Worm (Caenorhabditis elegans) whole organism, L3 larva: ENCODE data around the gene srh-265.
A peak's percentile ranks its signal among the peaks of the same experiment; 100 is the strongest.

Experiments used
- R02D3.7 ChIP-seq: fragments of 150-350 bp; optimal IDR thresholded peaks from 2 replicates; lab custom pipeline; 2014; ENCODE audit warnings: missing biosample characterization, missing genetic modification characterization
- ZK546.5 ChIP-seq: sonication (generic microtip); optimal IDR thresholded peaks from 2 replicates; lab custom pipeline; 2017; ENCODE audit warnings: missing biosample characterization, missing genetic modification characterization
- ama-1 ChIP-seq: fragments of 150-350 bp; optimal IDR thresholded peaks from 2 replicates; lab custom pipeline; 2018
- ceh-28 ChIP-seq: fragments of 150-350 bp; optimal IDR thresholded peaks from 2 replicates; lab custom pipeline; 2014; ENCODE audit warnings: missing biosample characterization, missing genetic modification reagents, missing genetic modification characterization
- daf-12 ChIP-seq: fragments of 150-350 bp; optimal IDR thresholded peaks from 2 replicates; lab custom pipeline; 2014; ENCODE audit warnings: missing biosample characterization, missing genetic modification reagents, missing genetic modification characterization
- egl-27 ChIP-seq: sonication (generic microtip); optimal IDR thresholded peaks from 4 replicates; lab custom pipeline; 2017; ENCODE audit warnings: missing biosample characterization, missing genetic modification reagents, missing genetic modification characterization
- egl-5 ChIP-seq: fragments of 150-350 bp; optimal IDR thresholded peaks from 2 replicates; lab custom pipeline; 2017; ENCODE audit warnings: missing biosample characterization, missing genetic modification reagents, missing genetic modification characterization, inconsistent platforms
- elt-1 ChIP-seq: fragments of 150-350 bp; optimal IDR thresholded peaks from 2 replicates; lab custom pipeline; 2014; ENCODE audit warnings: missing biosample characterization, missing genetic modification characterization
- elt-2 ChIP-seq: sonication (generic microtip); optimal IDR thresholded peaks from 2 replicates; lab custom pipeline; 2016; ENCODE audit warnings: missing genetic modification reagents, mild to moderate bottlenecking, missing genetic modification characterization, missing compliant biosample characterization
- elt-3 ChIP-seq, 3 experiments: fragments of 150-350 bp in 1 of 3; sonication (generic microtip) in 2 of 3; optimal IDR thresholded peaks; 2 replicates in 2 of 3; 4 replicates in 1 of 3; lab custom pipeline; 2014 to 2017; ENCODE audit warnings: missing biosample characterization in 3 of 3, missing genetic modification characterization in 3 of 3
- eor-1 ChIP-seq, 2 experiments: fragments of 150-350 bp; optimal IDR thresholded peaks; 2 replicates each; lab custom pipeline; 2014 to 2018; ENCODE audit warnings: missing biosample characterization in 2 of 2, missing genetic modification characterization in 2 of 2
- fkh-2 ChIP-seq: fragments of 150-350 bp; optimal IDR thresholded peaks from 2 replicates; lab custom pipeline; 2014; ENCODE audit warnings: missing biosample characterization, missing genetic modification reagents, missing genetic modification characterization
- fos-1 ChIP-seq: fragments of 150-350 bp; optimal IDR thresholded peaks from 2 replicates; lab custom pipeline; 2014; ENCODE audit warnings: missing biosample characterization, missing genetic modification characterization
- hmg-11 ChIP-seq: sonication (generic microtip); optimal IDR thresholded peaks from 2 replicates; lab custom pipeline; 2016; ENCODE audit warnings: missing genetic modification characterization, missing compliant biosample characterization
- lin-15B ChIP-seq: fragments of 150-350 bp; optimal IDR thresholded peaks from 2 replicates; lab custom pipeline; 2014; ENCODE audit warnings: missing biosample characterization, missing genetic modification characterization
- lin-39 ChIP-seq: fragments of 150-350 bp; optimal IDR thresholded peaks from 2 replicates; lab custom pipeline; 2018; ENCODE audit warnings: missing biosample characterization, missing genetic modification reagents, missing genetic modification characterization
- mml-1 ChIP-seq: fragments of 150-350 bp; sonication (generic microtip); optimal IDR thresholded peaks from 3 replicates; lab custom pipeline; 2014; ENCODE audit warnings: missing biosample characterization, missing genetic modification characterization
- nfya-1 ChIP-seq: sonication (generic microtip); optimal IDR thresholded peaks from 2 replicates; lab custom pipeline; 2017; ENCODE audit warnings: missing genetic modification characterization, mild to moderate bottlenecking, missing compliant biosample characterization, antibody characterized with exemption, moderate library complexity; ENCODE audit not compliant: insufficient read depth
- nhr-11 ChIP-seq: fragments of 150-350 bp; optimal IDR thresholded peaks from 2 replicates; lab custom pipeline; 2014; ENCODE audit warnings: missing biosample characterization, missing genetic modification characterization
- nhr-12 ChIP-seq: fragments of 150-350 bp; optimal IDR thresholded peaks from 2 replicates; lab custom pipeline; 2014; ENCODE audit warnings: missing biosample characterization, missing genetic modification characterization
- nhr-23 ChIP-seq: fragments of 150-350 bp; optimal IDR thresholded peaks from 2 replicates; lab custom pipeline; 2014; ENCODE audit warnings: missing biosample characterization, missing genetic modification reagents, missing genetic modification characterization
- nhr-25 ChIP-seq: sonication (generic microtip); optimal IDR thresholded peaks from 2 replicates; lab custom pipeline; 2017; ENCODE audit warnings: missing biosample characterization, missing genetic modification characterization
- nhr-28 ChIP-seq: fragments of 150-350 bp; optimal IDR thresholded peaks from 2 replicates; lab custom pipeline; 2014; ENCODE audit warnings: missing biosample characterization, missing genetic modification characterization
- nhr-43 ChIP-seq: sonication (generic microtip); optimal IDR thresholded peaks from 2 replicates; lab custom pipeline; 2016; ENCODE audit warnings: mild to moderate bottlenecking, missing genetic modification characterization, missing compliant biosample characterization; ENCODE audit not compliant: poor library complexity, severe bottlenecking
- nhr-76 ChIP-seq: fragments of 150-350 bp; sonication (generic microtip); optimal IDR thresholded peaks from 5 replicates; lab custom pipeline; 2014; ENCODE audit warnings: missing biosample characterization, missing genetic modification characterization
- nhr-77 ChIP-seq: fragments of 150-350 bp; optimal IDR thresholded peaks from 2 replicates; lab custom pipeline; 2014; ENCODE audit warnings: missing biosample characterization, missing genetic modification characterization
- pha-4 ChIP-seq: fragments of 150-350 bp; optimal IDR thresholded peaks from 2 replicates; lab custom pipeline; 2014; ENCODE audit warnings: missing biosample characterization, missing genetic modification reagents, missing genetic modification characterization
- pqm-1 ChIP-seq: fragments of 150-350 bp; optimal IDR thresholded peaks from 2 replicates; lab custom pipeline; 2017; ENCODE audit warnings: missing biosample characterization, missing genetic modification characterization, inconsistent platforms
- sea-2 ChIP-seq: fragments of 150-350 bp; sonication (generic microtip); optimal IDR thresholded peaks from 4 replicates; lab custom pipeline; 2014; ENCODE audit warnings: missing biosample characterization, missing genetic modification reagents, missing genetic modification characterization
- skn-1 ChIP-seq: fragments of 150-350 bp; optimal IDR thresholded peaks from 2 replicates; lab custom pipeline; 2014; ENCODE audit warnings: missing biosample characterization, missing genetic modification characterization
- snpc-4 ChIP-seq: fragments of 150-350 bp; optimal IDR thresholded peaks from 2 replicates; lab custom pipeline; 2014; ENCODE audit warnings: missing biosample characterization, missing genetic modification characterization
- tbx-2 ChIP-seq: sonication (generic microtip); optimal IDR thresholded peaks from 2 replicates; lab custom pipeline; 2016; ENCODE audit warnings: mild to moderate bottlenecking, missing genetic modification characterization, missing compliant biosample characterization
- unc-39 ChIP-seq: sonication (generic microtip); optimal IDR thresholded peaks from 4 replicates; lab custom pipeline; 2017; ENCODE audit warnings: missing biosample characterization, missing genetic modification characterization
- unc-62 ChIP-seq: fragments of 150-350 bp; sonication (generic microtip); optimal IDR thresholded peaks from 4 replicates; lab custom pipeline; 2014; ENCODE audit warnings: missing biosample characterization, missing genetic modification reagents, missing genetic modification characterization
- ztf-4 ChIP-seq: fragments of 150-350 bp; optimal IDR thresholded peaks from 2 replicates; lab custom pipeline; 2014; ENCODE audit warnings: missing biosample characterization, missing genetic modification characterization

srh-265 gene

ce11 chrV:15443708-15444107 is 27.7 kb downstream of the srh-265 start, which contains the start of gene T26H5.10:
T26H5.10 (minus strand) TSS chrV:15443808.
- TF ChIP-seq unc-39 (tag; lab: Kevin White, UChicago) (no peak), elt-1 (tag; lab: Kevin White, UChicago) (no peak), nfya-1 (tag; lab: Kevin White, UChicago) (no peak), lin-15B (tag; lab: Kevin White, UChicago) (no peak), R02D3.7 (tag; lab: Kevin White, UChicago) (no peak), pha-4 (tag; lab: Kevin White, UChicago) (no peak), sea-2 (GFP tag; lab: Kevin White, UChicago) (no peak), nhr-76 (no peak), eor-1 (tag; optimal IDR thresholded peaks at IDR 0.05; lab: Kevin White, UChicago) (no peak), ceh-28 (tag; lab: Kevin White, UChicago) (no peak), egl-27 (tag; lab: Kevin White, UChicago) (no peak), unc-62 (no peak), nhr-23 (no peak), egl-5 (tag; lab: Kevin White, UChicago) (no peak), nhr-25 (tag; lab: Kevin White, UChicago) (no peak), ztf-4 (tag; lab: Kevin White, UChicago) (no peak), snpc-4 (tag; lab: Kevin White, UChicago) (no peak)
- TF ChIP-seq, all 47 proteins: peak for 0

- TF ChIP-seq elt-1 (tag; lab: Kevin White, UChicago) (no peak), nhr-77 (no peak), daf-12 (tag; lab: Kevin White, UChicago) (no peak), elt-2 (tag; lab: Kevin White, UChicago) (no peak), nhr-43 (tag; lab: Kevin White, UChicago) (no peak), nhr-28 (tag; lab: Kevin White, UChicago) (no peak), unc-39 (tag; lab: Kevin White, UChicago) (no peak), pha-4 (tag; lab: Kevin White, UChicago) (no peak), fkh-2 (no peak), hmg-11 (no peak), ZK546.5 (no peak), nhr-12 (tag; lab: Kevin White, UChicago) (no peak), nhr-25 (tag; lab: Kevin White, UChicago) (no peak), ama-1 (lab: Kevin White, UChicago) (no peak)
- TF ChIP-seq, all 47 proteins: peak for 0
These were observed 28.1 kb downstream of the srh-265 start, which contains the start of gene T26H5.11 for ce11 chrV:15444188-15444587. T26H5.11 (minus strand) TSS chrV:15444288.

- peak; percentile 12 for TF ChIP-seq pqm-1 (tag; lab: Kevin White, UChicago)
- TF ChIP-seq elt-2 (tag; lab: Kevin White, UChicago) = peak; percentile 65
- TF ChIP-seq elt-3 (tag; optimal IDR thresholded peaks at IDR 0.05; lab: Kevin White, UChicago) = no peak
These were observed 28.6 kb downstream of the srh-265 start, which contains the start of gene T26H5.9 for ce11 chrV:15444615-15445014. T26H5.9 (plus strand) TSS chrV:15444916.

ce11 chrV:15445437-15445836 is 29.4 kb downstream of the srh-265 start, which contains the start of gene srh-239:
srh-239 (plus strand) TSS chrV:15445737.
- TF ChIP-seq elt-1 (tag; lab: Kevin White, UChicago) = no peak
- no peak for TF ChIP-seq lin-39 (tag; lab: Kevin White, UChicago)
- TF ChIP-seq ceh-28 (tag; lab: Kevin White, UChicago) = no peak
- no peak for TF ChIP-seq lin-15B (tag; lab: Kevin White, UChicago)
- TF ChIP-seq nhr-11 (tag; lab: Kevin White, UChicago) = no peak
- no peak for TF ChIP-seq mml-1 (tag; lab: Kevin White, UChicago)
- TF ChIP-seq elt-3 (tag; optimal IDR thresholded peaks at IDR 0.05; lab: Kevin White, UChicago) = no peak
- TF ChIP-seq tbx-2 (tag; lab: Kevin White, UChicago) = no peak
- TF ChIP-seq nfya-1 (tag; lab: Kevin White, UChicago) = no peak
- no peak for TF ChIP-seq skn-1 (tag; lab: Kevin White, UChicago)
- TF ChIP-seq fos-1 (tag; lab: Kevin White, UChicago) = no peak
